Worm (Caenorhabditis elegans) whole organism, L3 larva: Measurements from ENCODE around the gene Y51B9A.6.
A peak's percentile ranks its signal among the peaks of the same experiment; 100 is the strongest.

Experiments
- R02D3.7 ChIP-seq: fragments of 150-350 bp; optimal IDR thresholded peaks from 2 replicates; lab custom pipeline; 2014; ENCODE audit warnings: missing biosample characterization, missing genetic modification characterization
- ZK546.5 ChIP-seq: sonication (generic microtip); optimal IDR thresholded peaks from 2 replicates; lab custom pipeline; 2017; ENCODE audit warnings: missing biosample characterization, missing genetic modification characterization
- aly-2 ChIP-seq: fragments of 150-350 bp; optimal IDR thresholded peaks from 2 replicates; lab custom pipeline; 2014; ENCODE audit warnings: missing biosample characterization, missing genetic modification characterization
- ama-1 ChIP-seq: fragments of 150-350 bp; optimal IDR thresholded peaks from 2 replicates; lab custom pipeline; 2018
- ceh-28 ChIP-seq: fragments of 150-350 bp; optimal IDR thresholded peaks from 2 replicates; lab custom pipeline; 2014; ENCODE audit warnings: missing biosample characterization, missing genetic modification reagents, missing genetic modification characterization
- ceh-82 ChIP-seq: fragments of 150-350 bp; optimal IDR thresholded peaks from 2 replicates; lab custom pipeline; 2014; ENCODE audit warnings: missing biosample characterization, missing genetic modification characterization
- ceh-9 ChIP-seq: sonication (generic microtip); optimal IDR thresholded peaks from 2 replicates; lab custom pipeline; 2018; ENCODE audit warnings: missing biosample characterization, missing genetic modification characterization
- egl-27 ChIP-seq: sonication (generic microtip); optimal IDR thresholded peaks from 4 replicates; lab custom pipeline; 2017; ENCODE audit warnings: missing biosample characterization, missing genetic modification reagents, missing genetic modification characterization
- egl-5 ChIP-seq: fragments of 150-350 bp; optimal IDR thresholded peaks from 2 replicates; lab custom pipeline; 2017; ENCODE audit warnings: missing biosample characterization, missing genetic modification reagents, missing genetic modification characterization, inconsistent platforms
- elt-1 ChIP-seq: fragments of 150-350 bp; optimal IDR thresholded peaks from 2 replicates; lab custom pipeline; 2014; ENCODE audit warnings: missing biosample characterization, missing genetic modification characterization
- elt-2 ChIP-seq: sonication (generic microtip); optimal IDR thresholded peaks from 2 replicates; lab custom pipeline; 2016; ENCODE audit warnings: missing genetic modification reagents, mild to moderate bottlenecking, missing genetic modification characterization, missing compliant biosample characterization
- eor-1 ChIP-seq, 2 experiments: fragments of 150-350 bp; optimal IDR thresholded peaks; 2 replicates each; lab custom pipeline; 2014 to 2018; ENCODE audit warnings: missing biosample characterization in 2 of 2, missing genetic modification characterization in 2 of 2
- fkh-10 ChIP-seq: sonication (generic microtip); optimal IDR thresholded peaks from 2 replicates; lab custom pipeline; 2017; ENCODE audit warnings: missing biosample characterization, missing genetic modification reagents, missing genetic modification characterization
- fkh-2 ChIP-seq: fragments of 150-350 bp; optimal IDR thresholded peaks from 2 replicates; lab custom pipeline; 2014; ENCODE audit warnings: missing biosample characterization, missing genetic modification reagents, missing genetic modification characterization
- hmg-11 ChIP-seq: sonication (generic microtip); optimal IDR thresholded peaks from 2 replicates; lab custom pipeline; 2016; ENCODE audit warnings: missing genetic modification characterization, missing compliant biosample characterization
- jun-1 ChIP-seq: fragments of 150-350 bp; optimal IDR thresholded peaks from 2 replicates; lab custom pipeline; 2014; ENCODE audit warnings: missing biosample characterization, missing genetic modification reagents, missing genetic modification characterization
- lin-15B ChIP-seq: fragments of 150-350 bp; optimal IDR thresholded peaks from 2 replicates; lab custom pipeline; 2014; ENCODE audit warnings: missing biosample characterization, missing genetic modification characterization
- lin-39 ChIP-seq: fragments of 150-350 bp; optimal IDR thresholded peaks from 2 replicates; lab custom pipeline; 2018; ENCODE audit warnings: missing biosample characterization, missing genetic modification reagents, missing genetic modification characterization
- lsy-12 ChIP-seq: sonication (generic microtip); optimal IDR thresholded peaks from 2 replicates; lab custom pipeline; 2016; ENCODE audit warnings: mild to moderate bottlenecking, missing genetic modification characterization, missing compliant biosample characterization
- mdl-1 ChIP-seq: fragments of 150-350 bp; optimal IDR thresholded peaks from 2 replicates; lab custom pipeline; 2014; ENCODE audit warnings: missing biosample characterization, missing genetic modification characterization
- mml-1 ChIP-seq: fragments of 150-350 bp; sonication (generic microtip); optimal IDR thresholded peaks from 3 replicates; lab custom pipeline; 2014; ENCODE audit warnings: missing biosample characterization, missing genetic modification characterization
- nfya-1 ChIP-seq: sonication (generic microtip); optimal IDR thresholded peaks from 2 replicates; lab custom pipeline; 2017; ENCODE audit warnings: missing genetic modification characterization, mild to moderate bottlenecking, missing compliant biosample characterization, antibody characterized with exemption, moderate library complexity; ENCODE audit not compliant: insufficient read depth
- nhr-12 ChIP-seq: fragments of 150-350 bp; optimal IDR thresholded peaks from 2 replicates; lab custom pipeline; 2014; ENCODE audit warnings: missing biosample characterization, missing genetic modification characterization
- nhr-23 ChIP-seq: fragments of 150-350 bp; optimal IDR thresholded peaks from 2 replicates; lab custom pipeline; 2014; ENCODE audit warnings: missing biosample characterization, missing genetic modification reagents, missing genetic modification characterization
- nhr-237 ChIP-seq: fragments of 150-350 bp; optimal IDR thresholded peaks from 2 replicates; lab custom pipeline; 2014; ENCODE audit warnings: missing biosample characterization, missing genetic modification characterization
- nhr-25 ChIP-seq: sonication (generic microtip); optimal IDR thresholded peaks from 2 replicates; lab custom pipeline; 2017; ENCODE audit warnings: missing biosample characterization, missing genetic modification characterization
- nhr-28 ChIP-seq: fragments of 150-350 bp; optimal IDR thresholded peaks from 2 replicates; lab custom pipeline; 2014; ENCODE audit warnings: missing biosample characterization, missing genetic modification characterization
- nhr-43 ChIP-seq: sonication (generic microtip); optimal IDR thresholded peaks from 2 replicates; lab custom pipeline; 2016; ENCODE audit warnings: mild to moderate bottlenecking, missing genetic modification characterization, missing compliant biosample characterization; ENCODE audit not compliant: poor library complexity, severe bottlenecking
- nhr-67 ChIP-seq: fragments of 150-350 bp; optimal IDR thresholded peaks from 2 replicates; lab custom pipeline; 2014; ENCODE audit warnings: missing biosample characterization, missing genetic modification characterization
- nhr-77 ChIP-seq: fragments of 150-350 bp; optimal IDR thresholded peaks from 2 replicates; lab custom pipeline; 2014; ENCODE audit warnings: missing biosample characterization, missing genetic modification characterization
- pha-4 ChIP-seq: fragments of 150-350 bp; optimal IDR thresholded peaks from 2 replicates; lab custom pipeline; 2014; ENCODE audit warnings: missing biosample characterization, missing genetic modification reagents, missing genetic modification characterization
- pqm-1 ChIP-seq: fragments of 150-350 bp; optimal IDR thresholded peaks from 2 replicates; lab custom pipeline; 2017; ENCODE audit warnings: missing biosample characterization, missing genetic modification characterization, inconsistent platforms
- sea-2 ChIP-seq: fragments of 150-350 bp; sonication (generic microtip); optimal IDR thresholded peaks from 4 replicates; lab custom pipeline; 2014; ENCODE audit warnings: missing biosample characterization, missing genetic modification reagents, missing genetic modification characterization
- skn-1 ChIP-seq: fragments of 150-350 bp; optimal IDR thresholded peaks from 2 replicates; lab custom pipeline; 2014; ENCODE audit warnings: missing biosample characterization, missing genetic modification characterization
- snpc-4 ChIP-seq: fragments of 150-350 bp; optimal IDR thresholded peaks from 2 replicates; lab custom pipeline; 2014; ENCODE audit warnings: missing biosample characterization, missing genetic modification characterization
- tbx-2 ChIP-seq: sonication (generic microtip); optimal IDR thresholded peaks from 2 replicates; lab custom pipeline; 2016; ENCODE audit warnings: mild to moderate bottlenecking, missing genetic modification characterization, missing compliant biosample characterization
- unc-39 ChIP-seq: sonication (generic microtip); optimal IDR thresholded peaks from 4 replicates; lab custom pipeline; 2017; ENCODE audit warnings: missing biosample characterization, missing genetic modification characterization
- unc-62 ChIP-seq: fragments of 150-350 bp; sonication (generic microtip); optimal IDR thresholded peaks from 4 replicates; lab custom pipeline; 2014; ENCODE audit warnings: missing biosample characterization, missing genetic modification reagents, missing genetic modification characterization
- zag-1 ChIP-seq: fragments of 150-350 bp; optimal IDR thresholded peaks from 2 replicates; lab custom pipeline; 2014; ENCODE audit warnings: missing biosample characterization, missing genetic modification characterization
- ztf-11 ChIP-seq: fragments of 150-350 bp; optimal IDR thresholded peaks from 2 replicates; lab custom pipeline; 2014; ENCODE audit warnings: missing biosample characterization, missing genetic modification characterization

Gene Y51B9A.6

DNA sequence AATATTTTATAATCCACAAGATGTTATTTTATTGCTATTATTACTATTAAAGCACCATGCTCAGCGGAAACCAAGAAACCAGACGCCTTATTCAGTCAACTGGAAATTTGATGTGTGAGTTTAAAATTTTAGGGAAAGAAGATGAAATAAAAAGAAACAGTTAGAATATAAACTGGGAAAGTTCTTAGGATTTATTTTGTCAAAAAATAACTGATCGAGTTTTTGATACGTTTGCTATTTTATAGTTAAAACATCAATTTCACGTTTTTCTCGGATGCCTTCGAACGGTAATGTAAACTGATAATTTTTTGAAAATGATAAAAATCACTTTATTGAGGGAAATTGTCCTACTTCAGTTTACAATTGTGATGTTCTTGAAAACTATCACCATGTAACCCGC, 30.6 kb downstream of the Y51B9A.6 start, which contains the start of gene C06C3.3:
Gene C06C3.3 (minus strand): TSS at position 101 of the 400 bp plus-strand sequence.
- TF ChIP-seq skn-1 (tag; lab: Kevin White, UChicago) (no peak), ceh-9 (no peak), nhr-67 (tag; lab: Kevin White, UChicago) (no peak), nhr-25 (no peak), aly-2 (tag; lab: Kevin White, UChicago) (no peak)

- TF ChIP-seq nhr-12, result no peak
- peak; percentile 65 for TF ChIP-seq ceh-28 (tag; lab: Kevin White, UChicago)
- TF ChIP-seq mml-1 (tag; lab: Kevin White, UChicago), result no peak
- TF ChIP-seq nhr-237 (tag; lab: Kevin White, UChicago), result no peak
These were observed 33.6 kb downstream of the Y51B9A.6 start for ce11 chrII:9369394-9369793.

DNA sequence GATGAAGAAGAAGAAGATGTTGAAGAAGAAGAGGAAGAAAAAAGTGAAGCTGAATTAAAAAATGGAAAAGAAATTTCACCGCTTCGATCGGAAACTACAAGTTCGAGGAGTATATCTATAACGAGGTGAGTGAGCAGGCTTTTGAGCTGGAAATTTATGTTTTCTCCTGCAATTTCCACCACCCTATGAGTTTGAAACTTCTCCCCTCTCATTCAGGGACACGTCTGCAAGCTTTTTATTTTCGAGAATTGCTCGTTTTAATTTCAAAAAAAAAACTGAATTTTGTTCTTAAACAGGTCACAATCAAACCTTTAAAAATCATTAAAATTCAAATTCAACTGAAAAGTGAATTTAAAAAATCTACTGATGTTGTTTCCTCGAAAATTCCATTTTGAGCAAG, 40.7 kb downstream of the Y51B9A.6 start:
- no peak for TF ChIP-seq aly-2 (tag; lab: Kevin White, UChicago)
- no peak for TF ChIP-seq ZK546.5 (tag; lab: Kevin White, UChicago)
- no peak for TF ChIP-seq snpc-4
- no peak for TF ChIP-seq nhr-67 (tag; lab: Kevin White, UChicago)
- TF ChIP-seq elt-1 (tag; lab: Kevin White, UChicago), result no peak
- no peak for TF ChIP-seq fkh-10 (GFP tag; lab: Kevin White, UChicago)
- TF ChIP-seq nhr-43, result no peak
- no peak for TF ChIP-seq zag-1 (tag; lab: Kevin White, UChicago)
- no peak for TF ChIP-seq lin-15B (tag; lab: Kevin White, UChicago)
- no peak for TF ChIP-seq unc-62 (GFP tag; lab: Kevin White, UChicago)
- TF ChIP-seq ceh-82 (tag; lab: Kevin White, UChicago), result no peak
- TF ChIP-seq unc-39, result no peak
- TF ChIP-seq nhr-25, result no peak
- TF ChIP-seq egl-5 (tag; lab: Kevin White, UChicago), result no peak
- TF ChIP-seq ama-1, result no peak
- TF ChIP-seq nhr-28 (tag; lab: Kevin White, UChicago), result no peak

- TF ChIP-seq tbx-2 (tag; lab: Kevin White, UChicago) (no peak), mdl-1 (tag; lab: Kevin White, UChicago) (no peak), ceh-28 (tag; lab: Kevin White, UChicago) (no peak), nhr-23 (tag; lab: Kevin White, UChicago) (no peak), nhr-237 (tag; lab: Kevin White, UChicago) (no peak), skn-1 (tag; lab: Kevin White, UChicago) (no peak), mml-1 (tag; lab: Kevin White, UChicago) (no peak), egl-27 (no peak), lin-15B (tag; lab: Kevin White, UChicago) (no peak), ceh-82 (tag; lab: Kevin White, UChicago) (no peak), unc-62 (GFP tag; lab: Kevin White, UChicago) (no peak), nhr-25 (no peak), elt-2 (tag; lab: Kevin White, UChicago) (no peak)
These were observed 44.8 kb downstream of the Y51B9A.6 start, which contains the start of gene mel-11 for ce11 chrII:9358230-9358629. Gene mel-11, plus strand, starts transcription at chrII:9358530.

ce11 chrII:9356723-9357122, 46.3 kb downstream of the Y51B9A.6 start:
- peak; percentile 43 for TF ChIP-seq ceh-28 (tag; lab: Kevin White, UChicago)
- peak; percentile 63 for TF ChIP-seq lin-39 (tag; lab: Kevin White, UChicago)
- peak; percentile 16 for TF ChIP-seq elt-2 (tag; lab: Kevin White, UChicago)
- TF ChIP-seq fkh-2 (tag; lab: Kevin White, UChicago), result no peak
- peak; percentile 70 for TF ChIP-seq nfya-1
- TF ChIP-seq tbx-2 (tag; lab: Kevin White, UChicago), result peak; percentile 3
- TF ChIP-seq lin-15B (tag; lab: Kevin White, UChicago), result peak; percentile 27
- TF ChIP-seq R02D3.7 (tag; lab: Kevin White, UChicago), result peak; percentile 27
- TF ChIP-seq nhr-77 (tag; lab: Kevin White, UChicago), result no peak
- no peak for TF ChIP-seq nhr-237 (tag; lab: Kevin White, UChicago)
- peak; percentile 32 for TF ChIP-seq pha-4
- TF ChIP-seq eor-1 (tag; optimal IDR thresholded peaks at IDR 0.05; lab: Kevin White, UChicago), result no peak
- TF ChIP-seq ztf-11 (tag; lab: Kevin White, UChicago), result no peak
- TF ChIP-seq ZK546.5 (tag; lab: Kevin White, UChicago), result no peak
- peak; percentile 8 for TF ChIP-seq lsy-12 (tag; lab: Kevin White, UChicago)
- no peak for TF ChIP-seq pqm-1 (tag; lab: Kevin White, UChicago)
- peak; percentile 77 for TF ChIP-seq nhr-23 (tag; lab: Kevin White, UChicago)
- peak; percentile 58 for TF ChIP-seq nhr-43
- no peak for TF ChIP-seq ceh-82 (tag; lab: Kevin White, UChicago)
- no peak for TF ChIP-seq sea-2 (GFP tag; lab: Kevin White, UChicago)
- TF ChIP-seq snpc-4, result peak; percentile 64
- TF ChIP-seq mdl-1 (tag; lab: Kevin White, UChicago), result peak; percentile 6
- TF ChIP-seq nhr-25, result no peak
- no peak for TF ChIP-seq jun-1 (tag; lab: Kevin White, UChicago)
- peak; percentile 74 for TF ChIP-seq hmg-11 (tag; lab: Kevin White, UChicago)
- TF ChIP-seq egl-5 (tag; lab: Kevin White, UChicago), result peak; percentile 66
